Worm (Caenorhabditis elegans) whole organism, young adult: ENCODE data around the gene K09H11.9.

Source experiments
- B0336.3 ChIP-seq: fragments of 200-800 bp; sonication (Bioruptor generic); IDR thresholded peaks from 2 replicates; pipeline ENCODE4 v1.3.6; 2022; ENCODE audit warnings: missing genetic modification characterization, missing compliant biosample characterization
- F10E7.11 ChIP-seq: sonication (generic microtip); optimal IDR thresholded peaks from 2 replicates; lab custom pipeline; 2017; ENCODE audit warnings: mild to moderate bottlenecking, missing genetic modification characterization, moderate library complexity, missing compliant biosample characterization
- F33H1.4 ChIP-seq: fragments of 200-800 bp; sonication (Bioruptor generic); IDR thresholded peaks from 2 replicates; pipeline ENCODE4 v1.3.6; 2022; ENCODE audit warnings: missing genetic modification reagents, missing genetic modification characterization, missing compliant biosample characterization
- F52B5.7 ChIP-seq: sonication (generic microtip); optimal IDR thresholded peaks from 2 replicates; lab custom pipeline; 2016; ENCODE audit warnings: mild to moderate bottlenecking, missing genetic modification characterization, missing compliant biosample characterization
- F57C9.4 ChIP-seq: sonication (generic microtip); optimal IDR thresholded peaks from 2 replicates; lab custom pipeline; 2017; ENCODE audit warnings: mild to moderate bottlenecking, missing genetic modification characterization, missing compliant biosample characterization
- Y79H2A.3 ChIP-seq: fragments of 200-800 bp; sonication (Bioruptor generic); conservative IDR thresholded peaks from 2 replicates; pipeline ENCODE4 v1.3.6; 2022; ENCODE audit warnings: missing genetic modification reagents, missing genetic modification characterization, missing compliant biosample characterization
- Y95B8A.8 ChIP-seq: fragments of 200-800 bp; sonication (Bioruptor generic); IDR thresholded peaks from 2 replicates; pipeline ENCODE4 v1.3.6; 2022; ENCODE audit warnings: missing genetic modification reagents, missing genetic modification characterization, missing compliant biosample characterization
- ZK185.1 ChIP-seq: sonication (generic microtip); optimal IDR thresholded peaks from 2 replicates; lab custom pipeline; 2016; ENCODE audit warnings: mild to moderate bottlenecking, missing genetic modification characterization, missing compliant biosample characterization; ENCODE audit not compliant: poor library complexity, severe bottlenecking
- akir-1 ChIP-seq: fragments of 200-800 bp; sonication (Bioruptor generic); optimal IDR thresholded peaks from 2 replicates; lab custom pipeline; 2018; ENCODE audit warnings: mild to moderate bottlenecking, missing genetic modification characterization, moderate library complexity, missing compliant biosample characterization
- attf-3 ChIP-seq: fragments of 200-800 bp; sonication (Bioruptor generic); conservative IDR thresholded peaks from 2 replicates; pipeline ENCODE4 v1.3.6; 2022; ENCODE audit warnings: missing genetic modification reagents, missing genetic modification characterization, missing compliant biosample characterization
- cebp-1 ChIP-seq, 2 experiments: fragments of 200-800 bp in 1 of 2; sonication (Bioruptor generic) in 1 of 2; sonication (generic microtip) in 1 of 2; IDR thresholded peaks in 1 of 2; optimal IDR thresholded peaks in 1 of 2; 2 replicates each; pipeline versions ENCODE4 v1.3.6 to Lab custom; 2017 to 2022; ENCODE audit warnings: missing compliant biosample characterization in 2 of 2, missing genetic modification characterization in 2 of 2, mild to moderate bottlenecking in 1 of 2, missing genetic modification reagents in 1 of 2, moderate library complexity in 1 of 2
- ceh-100 ChIP-seq: fragments of 200-800 bp; sonication (Bioruptor generic); IDR thresholded peaks from 2 replicates; pipeline ENCODE4 v1.3.6; 2022; ENCODE audit warnings: missing genetic modification reagents, missing genetic modification characterization, missing compliant biosample characterization
- efl-1 ChIP-seq: fragments of 150-350 bp; optimal IDR thresholded peaks from 2 replicates; lab custom pipeline; 2014; ENCODE audit warnings: missing biosample characterization, missing genetic modification reagents, missing genetic modification characterization
- ets-4 ChIP-seq: fragments of 200-800 bp; sonication (Bioruptor generic); optimal IDR thresholded peaks from 2 replicates; lab custom pipeline; 2018; ENCODE audit warnings: mild to moderate bottlenecking, missing genetic modification characterization, missing compliant biosample characterization
- hlh-26 ChIP-seq: fragments of 200-800 bp; sonication (Bioruptor generic); conservative IDR thresholded peaks from 2 replicates; pipeline ENCODE4 v1.3.6; 2022; ENCODE audit warnings: missing genetic modification reagents, missing genetic modification characterization, missing compliant biosample characterization
- hmg-1.2 ChIP-seq: fragments of 200-800 bp; sonication (Bioruptor generic); IDR thresholded peaks from 2 replicates; pipeline ENCODE4 v1.3.6; 2022; ENCODE audit warnings: missing genetic modification reagents, missing genetic modification characterization, missing compliant biosample characterization
- lag-1 ChIP-seq: fragments of 200-800 bp; sonication (Bioruptor generic); IDR thresholded peaks from 2 replicates; pipeline ENCODE4 v1.3.6; 2022; ENCODE audit warnings: missing genetic modification reagents, missing genetic modification characterization, missing compliant biosample characterization
- let-526 ChIP-seq: fragments of 200-800 bp; sonication (Bioruptor generic); IDR thresholded peaks from 2 replicates; pipeline ENCODE4 v1.3.6; 2022; ENCODE audit warnings: missing genetic modification reagents, missing genetic modification characterization, missing compliant biosample characterization
- lir-1 ChIP-seq: fragments of 200-800 bp; sonication (Bioruptor generic); conservative IDR thresholded peaks from 2 replicates; pipeline ENCODE4 v1.3.6; 2022; ENCODE audit warnings: missing genetic modification reagents, missing genetic modification characterization, missing compliant biosample characterization
- madf-6 ChIP-seq: fragments of 200-800 bp; sonication (Bioruptor generic); IDR thresholded peaks from 2 replicates; pipeline ENCODE4 v1.3.6; 2022; ENCODE audit warnings: missing genetic modification reagents, missing genetic modification characterization, missing compliant biosample characterization
- madf-8 ChIP-seq: fragments of 200-800 bp; sonication (Bioruptor generic); conservative IDR thresholded peaks from 2 replicates; pipeline ENCODE4 v1.3.6; 2022; ENCODE audit warnings: missing genetic modification reagents, missing genetic modification characterization, missing compliant biosample characterization
- mcd-1 ChIP-seq: fragments of 200-800 bp; sonication (Bioruptor generic); IDR thresholded peaks from 2 replicates; pipeline ENCODE4 v1.3.6; 2022; ENCODE audit warnings: missing genetic modification reagents, missing genetic modification characterization, missing compliant biosample characterization
- mxl-1 ChIP-seq: sonication (generic microtip); optimal IDR thresholded peaks from 2 replicates; lab custom pipeline; 2016; ENCODE audit warnings: missing genetic modification characterization, missing compliant biosample characterization
- nhr-120 ChIP-seq: fragments of 200-800 bp; sonication (Bioruptor generic); IDR thresholded peaks from 2 replicates; pipeline ENCODE4 v1.3.6; 2022; ENCODE audit warnings: missing genetic modification characterization, missing compliant biosample characterization
- nhr-27 ChIP-seq: fragments of 200-800 bp; sonication (Bioruptor generic); optimal IDR thresholded peaks from 2 replicates; lab custom pipeline; 2018; ENCODE audit warnings: mild to moderate bottlenecking, missing genetic modification characterization, moderate library complexity, missing compliant biosample characterization
- nhr-80 ChIP-seq: sonication (generic microtip); optimal IDR thresholded peaks from 2 replicates; lab custom pipeline; 2016; ENCODE audit warnings: missing genetic modification characterization, missing compliant biosample characterization
- nhr-90 ChIP-seq: sonication (generic microtip); optimal IDR thresholded peaks from 2 replicates; lab custom pipeline; 2016; ENCODE audit warnings: missing genotype, mild to moderate bottlenecking, missing genetic modification characterization, missing compliant biosample characterization
- rec-8 ChIP-seq, 2 experiments: sonication (generic microtip); optimal IDR thresholded peaks; 2 replicates each; lab custom pipeline; 2016; ENCODE audit warnings: mild to moderate bottlenecking in 2 of 2, missing genetic modification characterization in 2 of 2, missing genetic modification reagents in 2 of 2, missing genotype in 2 of 2, missing biosample characterization in 1 of 2, missing compliant biosample characterization in 1 of 2, moderate library complexity in 1 of 2
- sdz-38 ChIP-seq: sonication (generic microtip); optimal IDR thresholded peaks from 2 replicates; lab custom pipeline; 2016; ENCODE audit warnings: missing genotype, missing genetic modification characterization, missing compliant biosample characterization
- sea-2 ChIP-seq: fragments of 200-800 bp; sonication (Bioruptor generic); IDR thresholded peaks from 2 replicates; pipeline ENCODE4 v1.3.6; 2022; ENCODE audit warnings: missing genetic modification characterization, missing compliant biosample characterization
- snpc-1.3 ChIP-seq: sonication (generic microtip); optimal IDR thresholded peaks from 2 replicates; lab custom pipeline; 2017; ENCODE audit warnings: missing genetic modification characterization, mild to moderate bottlenecking, missing compliant biosample characterization, antibody characterized with exemption, moderate library complexity, missing genotype, missing genetic modification reagents; ENCODE audit not compliant: insufficient read depth
- somi-1 ChIP-seq: fragments of 200-800 bp; sonication (Bioruptor generic); optimal IDR thresholded peaks from 2 replicates; lab custom pipeline; 2018; ENCODE audit warnings: mild to moderate bottlenecking, missing genetic modification characterization, missing compliant biosample characterization
- sptf-2 ChIP-seq: fragments of 200-800 bp; sonication (Bioruptor generic); optimal IDR thresholded peaks from 2 replicates; lab custom pipeline; 2018; ENCODE audit warnings: mild to moderate bottlenecking, missing genetic modification characterization, missing compliant biosample characterization
- tlf-1 ChIP-seq: fragments of 200-800 bp; sonication (Bioruptor generic); optimal IDR thresholded peaks from 2 replicates; lab custom pipeline; 2018; ENCODE audit warnings: mild to moderate bottlenecking, missing genetic modification characterization, missing compliant biosample characterization
- unc-62 ChIP-seq: fragments of 150-350 bp; optimal IDR thresholded peaks from 2 replicates; lab custom pipeline; 2014; ENCODE audit warnings: missing biosample characterization, missing genetic modification reagents, missing genetic modification characterization
- ztf-18 ChIP-seq: sonication (generic microtip); optimal IDR thresholded peaks from 2 replicates; lab custom pipeline; 2016; ENCODE audit warnings: missing genotype, mild to moderate bottlenecking, missing genetic modification characterization, missing compliant biosample characterization
- ztf-28 ChIP-seq: fragments of 200-800 bp; sonication (Bioruptor generic); IDR thresholded peaks from 2 replicates; pipeline ENCODE4 v1.3.6; 2022; ENCODE audit warnings: missing genetic modification reagents, missing genetic modification characterization, missing compliant biosample characterization

Gene K09H11.9

ce11 chrV:5717237-5717935 is 978 bp upstream of the K09H11.9 start, which contains the start of gene rga-3 (continued):
- TF ChIP-seq F52B5.7 (tag; lab: Kevin White, UChicago) (no peak), F57C9.4 (tag; lab: Kevin White, UChicago) (no peak)

ce11 chrV:5713510-5713909 is 2.9 kb downstream of the K09H11.9 start:
- TF ChIP-seq unc-62 (GFP tag; lab: Kevin White, UChicago): no peak
- TF ChIP-seq Y95B8A.8: no peak
- TF ChIP-seq lag-1: no peak
- TF ChIP-seq tlf-1: no peak
- TF ChIP-seq madf-6 (GFP tag; lab: Robert Waterston, UW): no peak

ce11 chrV:5712652-5713051 is 3.8 kb downstream of the K09H11.9 start, which contains the start of gene gcst-1:
Gene gcst-1 (plus strand): TSS chrV:5712928.
- no peak for TF ChIP-seq let-526
- TF ChIP-seq ets-4 (GFP tag; lab: Kevin White, UChicago): no peak
- TF ChIP-seq Y79H2A.3 (GFP tag; lab: Robert Waterston, UW): no peak
- no peak for TF ChIP-seq efl-1
- TF ChIP-seq hlh-26 (GFP tag; lab: Robert Waterston, UW): no peak
- TF ChIP-seq B0336.3 (GFP tag; lab: Robert Waterston, UW): 0 out of 2 replicates have a peak, but pooled peaks have one; percentile 17
- no peak for TF ChIP-seq sptf-2 (GFP tag; lab: Kevin White, UChicago)
- no peak for TF ChIP-seq sdz-38 (tag; lab: Kevin White, UChicago)
- no peak for TF ChIP-seq akir-1 (GFP tag; lab: Kevin White, UChicago)
- TF ChIP-seq nhr-80 (tag; lab: Kevin White, UChicago): peak; percentile 78
- TF ChIP-seq ztf-18 (tag; lab: Kevin White, UChicago): no peak
- no peak for TF ChIP-seq cebp-1 (GFP tag; IDR thresholded peaks at IDR 0.05; lab: Robert Waterston, UW)
- peak; percentile 14 for TF ChIP-seq cebp-1 (tag; optimal IDR thresholded peaks at IDR 0.05; lab: Kevin White, UChicago)
- no peak for TF ChIP-seq lir-1
- no peak for TF ChIP-seq snpc-1.3

ce11 chrV:5712189-5712588 is 4.2 kb downstream of the K09H11.9 start:
- TF ChIP-seq attf-3 (peak; percentile 70), hmg-1.2 (GFP tag; lab: Robert Waterston, UW) (no peak)
- TF ChIP-seq, all 124 proteins: peak for 1

ce11 chrV:5708331-5708730 is 8.1 kb downstream of the K09H11.9 start:
- TF ChIP-seq somi-1 (GFP tag; lab: Kevin White, UChicago) (no peak), ZK185.1 (tag; lab: Kevin White, UChicago) (no peak), nhr-120 (GFP tag; lab: Robert Waterston, UW) (no peak), F10E7.11 (tag; lab: Kevin White, UChicago) (no peak), F33H1.4 (GFP tag; lab: Robert Waterston, UW) (no peak), nhr-90 (tag; lab: Kevin White, UChicago) (no peak), sdz-38 (tag; lab: Kevin White, UChicago) (no peak), madf-8 (GFP tag; lab: Robert Waterston, UW) (no peak), rec-8 (tag; optimal IDR thresholded peaks at IDR 0.05; lab: Kevin White, UChicago) (no peak), ztf-28 (GFP tag; lab: Robert Waterston, UW) (no peak), mxl-1 (tag; lab: Kevin White, UChicago) (no peak), sea-2 (GFP tag; lab: Robert Waterston, UW) (no peak), lag-1 (no peak), ceh-100 (GFP tag; lab: Robert Waterston, UW) (no peak), mcd-1 (GFP tag; lab: Robert Waterston, UW) (no peak), nhr-27 (tag; lab: Kevin White, UChicago) (no peak)
